Fruit fly (Drosophila melanogaster): ENCODE results near the gene ABCB7.

ABCB7 gene

dm6 chr3L:1648690-1649355 is 30.6 kb downstream of the ABCB7 start, which contains the start of gene CG13920:
Gene CG13920 (plus strand): TSS chr3L:1648944.
- no peak for TF ChIP-seq usp (GFP tag; optimal IDR thresholded peaks at IDR 0.05)
- no peak for TF ChIP-seq pan (optimal IDR thresholded peaks at IDR 0.05)
- no peak for TF ChIP-seq psq (optimal IDR thresholded peaks at IDR 0.05)
- no peak for TF ChIP-seq CG8478 (optimal IDR thresholded peaks at IDR 0.05)
- TF ChIP-seq EcR (GFP tag; optimal IDR thresholded peaks at IDR 0.05), result no peak
- no peak for TF ChIP-seq Dll (optimal IDR thresholded peaks at IDR 0.05)

dm6 chr3L:1649363-1649762 is 31.1 kb downstream of the ABCB7 start:
- TF ChIP-seq psq (optimal IDR thresholded peaks at IDR 0.05) (no peak), EcR (GFP tag; optimal IDR thresholded peaks at IDR 0.05) (no peak), usp (GFP tag; optimal IDR thresholded peaks at IDR 0.05) (no peak), pan (optimal IDR thresholded peaks at IDR 0.05) (no peak)

DNA sequence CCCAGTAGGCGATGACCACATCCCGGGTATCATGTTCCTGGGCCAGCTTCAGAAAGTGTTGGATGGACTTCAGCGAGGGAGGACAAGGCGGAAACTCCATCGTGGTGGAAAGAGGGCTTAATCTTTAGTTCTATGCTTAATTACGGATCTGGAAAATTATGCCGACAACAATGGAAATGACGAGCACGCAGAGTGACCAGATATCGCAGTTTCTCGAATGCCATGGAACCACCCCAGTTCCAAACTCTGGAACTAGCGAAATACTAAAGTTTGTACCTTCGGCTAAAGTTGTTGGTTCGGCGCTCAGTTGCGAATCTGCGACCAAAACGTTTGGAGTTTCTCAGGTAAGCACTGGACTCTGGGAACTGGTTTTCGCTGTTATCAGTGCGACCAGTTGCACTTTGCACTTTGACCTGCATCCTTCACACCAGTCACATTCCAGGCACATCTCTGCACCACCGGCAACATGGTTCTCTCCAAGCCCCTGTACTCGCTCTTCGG is 34.5 kb downstream of the ABCB7 start, which contains the start of the genes CG7970 and Vta1:
Gene CG7970 (plus strand): TSS at position 51 of the 501 bp plus-strand sequence.
Gene Vta1 (minus strand): TSS at position 201 of the 501 bp plus-strand sequence.
- TF ChIP-seq pan (optimal IDR thresholded peaks at IDR 0.05), result no peak
- TF ChIP-seq CG8478 (optimal IDR thresholded peaks at IDR 0.05), result no peak
- no peak for TF ChIP-seq EcR (GFP tag; optimal IDR thresholded peaks at IDR 0.05)
- TF ChIP-seq psq (optimal IDR thresholded peaks at IDR 0.05), result no peak
- TF ChIP-seq Dll (optimal IDR thresholded peaks at IDR 0.05), result no peak
- TF ChIP-seq usp (GFP tag; optimal IDR thresholded peaks at IDR 0.05), result no peak

DNA sequence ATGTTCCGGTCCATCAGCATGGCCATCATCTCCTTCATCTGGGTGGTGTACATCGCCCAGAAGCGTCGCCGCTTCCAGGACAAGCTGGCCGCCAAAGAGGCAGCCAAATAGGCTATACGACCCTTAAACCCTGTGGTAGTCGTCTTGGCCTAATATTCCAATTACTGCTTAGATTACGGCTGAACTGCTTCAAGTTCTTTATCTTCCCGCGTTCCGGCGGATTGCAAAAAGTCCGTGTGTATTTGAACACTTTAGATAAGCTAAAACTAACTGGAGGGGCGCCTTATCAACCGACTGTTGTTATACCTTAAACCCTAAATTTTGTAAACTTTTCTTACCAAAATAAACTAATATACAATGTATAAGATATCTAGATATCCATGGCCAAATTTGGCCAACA is 35.5 kb downstream of the ABCB7 start:
- no peak for TF ChIP-seq CG8478 (optimal IDR thresholded peaks at IDR 0.05)
- TF ChIP-seq pan (optimal IDR thresholded peaks at IDR 0.05), result no peak
- TF ChIP-seq psq (optimal IDR thresholded peaks at IDR 0.05), result no peak
- no peak for TF ChIP-seq EcR (GFP tag; optimal IDR thresholded peaks at IDR 0.05)
- no peak for TF ChIP-seq Dll (optimal IDR thresholded peaks at IDR 0.05)
- no peak for TF ChIP-seq usp (GFP tag; optimal IDR thresholded peaks at IDR 0.05)

dm6 chr3L:1661738-1662370 is 43.6 kb downstream of the ABCB7 start:
- no peak for TF ChIP-seq CG8478 (optimal IDR thresholded peaks at IDR 0.05)
- TF ChIP-seq Dll (optimal IDR thresholded peaks at IDR 0.05), result no peak
- no peak for TF ChIP-seq pan (optimal IDR thresholded peaks at IDR 0.05)
- no peak for TF ChIP-seq psq (optimal IDR thresholded peaks at IDR 0.05)
- no peak for TF ChIP-seq usp (GFP tag; optimal IDR thresholded peaks at IDR 0.05)
- TF ChIP-seq EcR (GFP tag; optimal IDR thresholded peaks at IDR 0.05), result no peak

DNA sequence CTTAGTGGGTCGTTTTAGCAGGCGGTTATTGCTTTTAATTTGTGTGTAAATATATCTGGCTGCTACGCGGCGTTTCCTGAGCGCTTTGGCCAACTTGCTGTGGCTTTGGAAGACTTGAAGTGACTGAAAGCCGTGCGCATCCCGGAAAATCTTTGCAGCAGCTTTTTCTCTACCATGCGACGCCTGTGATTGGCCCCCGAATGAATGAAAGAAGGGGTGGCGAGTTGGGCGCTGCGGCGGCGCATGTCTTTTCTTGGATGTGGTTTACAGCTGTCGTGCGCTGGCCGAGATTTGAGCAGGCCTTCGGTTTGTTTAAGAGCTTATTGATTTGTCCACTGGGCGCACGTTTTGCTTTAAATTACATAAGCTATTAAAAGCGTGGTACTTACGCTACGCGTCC is 45.3 kb downstream of the ABCB7 start:
- no peak for TF ChIP-seq EcR (GFP tag; optimal IDR thresholded peaks at IDR 0.05)

DNA sequence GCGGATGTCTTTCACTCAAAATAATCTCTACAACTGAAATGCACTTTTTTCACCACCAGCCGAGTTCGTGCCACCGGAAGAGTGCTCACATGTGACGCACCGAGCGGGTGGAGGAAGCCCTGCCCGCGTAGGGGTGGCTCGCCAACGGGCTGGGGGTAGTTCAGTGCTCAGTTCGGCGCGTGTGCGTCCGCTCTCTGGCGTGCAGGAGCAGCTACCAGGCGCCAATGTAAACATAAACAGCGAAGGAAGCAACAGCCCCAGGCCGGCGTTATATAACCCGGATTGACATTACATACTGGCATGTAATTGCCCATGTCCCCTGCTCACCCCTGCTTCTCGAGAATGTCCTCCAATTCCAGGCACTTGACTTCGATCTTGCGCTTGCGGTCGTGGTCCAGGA is 46.0 kb downstream of the ABCB7 start:
- TF ChIP-seq Dll (optimal IDR thresholded peaks at IDR 0.05), result no peak
- TF ChIP-seq CG8478 (optimal IDR thresholded peaks at IDR 0.05), result no peak
- no peak for TF ChIP-seq psq (optimal IDR thresholded peaks at IDR 0.05)
- TF ChIP-seq EcR (GFP tag; optimal IDR thresholded peaks at IDR 0.05), result no peak
- TF ChIP-seq pan (optimal IDR thresholded peaks at IDR 0.05), result no peak
- no peak for TF ChIP-seq usp (GFP tag; optimal IDR thresholded peaks at IDR 0.05)

DNA sequence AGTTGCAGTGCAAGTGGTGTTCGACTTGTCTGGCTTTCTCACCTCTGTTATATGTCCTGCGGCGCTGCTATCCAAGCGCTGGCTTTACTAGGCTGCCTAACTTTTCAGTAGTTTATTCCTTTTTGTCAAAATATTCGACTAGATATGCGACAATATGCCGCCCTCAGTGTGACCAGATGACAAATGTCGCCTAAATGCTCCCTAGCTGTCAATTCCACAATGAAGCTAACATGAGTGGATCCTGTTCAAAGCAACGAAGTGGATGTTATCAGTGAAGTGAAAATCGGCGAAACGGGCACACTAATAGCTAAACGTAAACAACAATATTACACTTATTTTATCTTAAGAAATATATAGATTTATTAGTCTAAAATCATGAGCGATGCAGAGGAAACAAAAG is 46.7 kb downstream of the ABCB7 start, which contains the start of the genes Srrm234 and CG7974:
Gene Srrm234 (minus strand): TSS at position 189 of the 400 bp plus-strand sequence.
Gene CG7974 (plus strand): TSS at position 263 of the 400 bp plus-strand sequence.
- no peak for TF ChIP-seq usp (GFP tag; optimal IDR thresholded peaks at IDR 0.05)
- TF ChIP-seq psq (optimal IDR thresholded peaks at IDR 0.05), result no peak
- TF ChIP-seq CG8478 (optimal IDR thresholded peaks at IDR 0.05), result no peak
- no peak for TF ChIP-seq Dll (optimal IDR thresholded peaks at IDR 0.05)
- TF ChIP-seq pan (optimal IDR thresholded peaks at IDR 0.05), result no peak
- no peak for TF ChIP-seq EcR (GFP tag; optimal IDR thresholded peaks at IDR 0.05)

- no peak for TF ChIP-seq CG8478 (optimal IDR thresholded peaks at IDR 0.05)
These were observed 47.3 kb downstream of the ABCB7 start for dm6 chr3L:1665544-1665943.

DNA sequence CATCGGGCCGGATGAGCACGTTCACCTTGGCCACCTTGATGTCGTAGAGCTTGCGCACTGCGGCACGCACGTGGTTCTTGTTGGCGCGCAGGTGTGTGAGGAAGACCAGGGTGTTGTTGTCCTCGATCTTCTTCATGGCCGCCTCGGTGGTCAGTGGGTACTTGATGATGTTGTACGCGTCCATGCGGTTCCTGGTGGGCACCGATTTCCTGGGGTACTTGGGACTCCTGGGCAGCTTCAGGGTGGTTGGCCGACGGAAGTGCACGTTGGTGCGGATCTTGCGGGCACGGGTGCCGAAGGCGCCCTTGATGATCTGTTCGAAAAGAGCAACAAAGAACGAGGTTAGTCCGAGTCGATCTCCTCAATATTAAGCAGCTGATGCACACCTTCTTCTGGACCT is 49.2 kb downstream of the ABCB7 start:
- TF ChIP-seq Dll (optimal IDR thresholded peaks at IDR 0.05), result no peak
- TF ChIP-seq EcR (GFP tag; optimal IDR thresholded peaks at IDR 0.05), result no peak
- TF ChIP-seq CG8478 (optimal IDR thresholded peaks at IDR 0.05), result no peak
- TF ChIP-seq usp (GFP tag; optimal IDR thresholded peaks at IDR 0.05), result no peak
- no peak for TF ChIP-seq pan (optimal IDR thresholded peaks at IDR 0.05)
- no peak for TF ChIP-seq psq (optimal IDR thresholded peaks at IDR 0.05)

DNA sequence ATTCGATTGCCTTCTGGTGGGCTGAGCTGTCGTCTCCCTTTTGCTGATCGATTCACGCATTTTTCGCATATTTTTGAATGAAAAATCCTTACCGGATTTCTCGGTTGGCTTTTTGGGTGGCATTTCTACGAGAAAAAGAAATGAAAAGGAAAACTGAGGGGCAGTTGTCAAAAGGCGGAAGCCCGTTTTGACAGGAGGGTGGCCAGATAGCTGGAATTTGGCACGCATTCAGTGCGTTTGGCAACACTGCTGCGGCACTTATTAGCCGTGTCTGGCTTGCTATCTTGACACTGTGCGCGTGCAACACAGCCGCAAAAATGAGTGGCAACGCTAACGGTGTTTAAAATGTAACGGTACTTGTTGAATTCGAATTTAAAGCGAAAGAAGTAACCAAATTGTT is 50.3 kb downstream of the ABCB7 start, which contains the start of gene RpL23A:
Gene RpL23A (minus strand): TSS at position 151 of the 400 bp plus-strand sequence.
- TF ChIP-seq psq (optimal IDR thresholded peaks at IDR 0.05) (no peak), EcR (GFP tag; optimal IDR thresholded peaks at IDR 0.05) (no peak), usp (GFP tag; optimal IDR thresholded peaks at IDR 0.05) (no peak), pan (optimal IDR thresholded peaks at IDR 0.05) (no peak), Dll (optimal IDR thresholded peaks at IDR 0.05) (no peak), CG8478 (optimal IDR thresholded peaks at IDR 0.05) (no peak)

dm6 chr3L:1670008-1670407 is 51.8 kb downstream of the ABCB7 start, which contains the start of gene RabX5:
Gene RabX5 (minus strand): TSS chr3L:1670108.
- TF ChIP-seq EcR (GFP tag; optimal IDR thresholded peaks at IDR 0.05) (no peak), psq (optimal IDR thresholded peaks at IDR 0.05) (no peak), pan (optimal IDR thresholded peaks at IDR 0.05) (no peak), CG8478 (optimal IDR thresholded peaks at IDR 0.05) (no peak), Dll (optimal IDR thresholded peaks at IDR 0.05) (no peak), usp (GFP tag; optimal IDR thresholded peaks at IDR 0.05) (no peak)

Measured in whole organism.